Fruit fly (Drosophila melanogaster) whole organism, embryonic: ENCODE results near the gene aln.
A peak's percentile ranks its signal among the peaks of the same experiment; 100 is the strongest.

ENCODE experiments used
- Blimp-1 ChIP-seq: fragments of 200-800 bp; sonication (Bioruptor generic); optimal IDR thresholded peaks from 3 replicates; lab custom pipeline; 2018; ENCODE audit warnings: missing biosample characterization, missing genetic modification characterization, mild to moderate bottlenecking, moderate library complexity, missing genetic modification reagents
- CG10366 ChIP-seq: fragments of 200-800 bp; sonication (Bioruptor generic); IDR thresholded peaks from 2 replicates; pipeline ENCODE4 v1.3.6; 2022; ENCODE audit warnings: missing biosample characterization, missing genetic modification characterization
- CG10959 ChIP-seq: fragments of 200-800 bp; sonication (Bioruptor generic); IDR thresholded peaks from 2 replicates; pipeline ENCODE4 v1.3.6; 2022; ENCODE audit warnings: missing biosample characterization, missing genetic modification characterization
- CG11456 ChIP-seq: fragments of 200-800 bp; sonication (Bioruptor generic); IDR thresholded peaks from 3 replicates; pipeline ENCODE4 v1.3.6; 2022; ENCODE audit warnings: missing biosample characterization, missing genetic modification characterization
- CG12104 ChIP-seq: fragments of 200-800 bp; sonication (Bioruptor generic); optimal IDR thresholded peaks from 3 replicates; lab custom pipeline; 2016; ENCODE audit warnings: missing biosample characterization, missing genetic modification characterization
- CG12219 ChIP-seq: fragments of 200-800 bp; sonication (Bioruptor generic); optimal IDR thresholded peaks from 3 replicates; lab custom pipeline; 2018; ENCODE audit warnings: missing biosample characterization, mild to moderate bottlenecking, missing genetic modification characterization
- CG12391 ChIP-seq: fragments of 200-800 bp; sonication (Bioruptor generic); optimal IDR thresholded peaks from 3 replicates; lab custom pipeline; 2018; ENCODE audit warnings: missing biosample characterization, mild to moderate bottlenecking, missing genetic modification characterization, moderate library complexity
- CG16779 ChIP-seq: fragments of 200-800 bp; sonication (Bioruptor generic); IDR thresholded peaks from 2 replicates; pipeline ENCODE4 v1.3.6; 2022; ENCODE audit warnings: missing biosample characterization, missing genetic modification characterization
- CG1792 ChIP-seq: fragments of 200-800 bp; sonication (Bioruptor generic); optimal IDR thresholded peaks from 2 replicates; lab custom pipeline; 2016; ENCODE audit warnings: missing biosample characterization, missing genetic modification characterization
- CG18262 ChIP-seq: fragments of 200-800 bp; optimal IDR thresholded peaks from 3 replicates; lab custom pipeline; 2019; ENCODE audit warnings: missing biosample characterization, mild to moderate bottlenecking, missing genetic modification characterization, moderate library complexity
- CG1832 ChIP-seq: fragments of 200-800 bp; sonication (Bioruptor generic); optimal IDR thresholded peaks from 2 replicates; lab custom pipeline; 2017; ENCODE audit warnings: missing biosample characterization, mild to moderate bottlenecking, missing genetic modification characterization, inconsistent platforms
- CG2712 ChIP-seq: fragments of 200-800 bp; optimal IDR thresholded peaks from 3 replicates; lab custom pipeline; 2019; ENCODE audit warnings: missing biosample characterization, mild to moderate bottlenecking, missing genetic modification characterization, moderate library complexity
- CG32767 ChIP-seq: fragments of 200-800 bp; sonication (Bioruptor generic); IDR thresholded peaks from 2 replicates; pipeline ENCODE4 v1.3.6; 2022; ENCODE audit warnings: missing biosample characterization, missing genetic modification characterization
- CG42726 ChIP-seq: fragments of 200-800 bp; sonication (Bioruptor generic); IDR thresholded peaks from 2 replicates; pipeline ENCODE4 v1.3.6; 2022; ENCODE audit warnings: missing biosample characterization, missing genetic modification characterization; ENCODE audit not compliant: partially characterized antibody
- CG4282 ChIP-seq: fragments of 200-800 bp; sonication (Bioruptor generic); optimal IDR thresholded peaks from 2 replicates; lab custom pipeline; 2016; ENCODE audit warnings: missing biosample characterization, missing genetic modification characterization
- CG4820 ChIP-seq: fragments of 200-800 bp; sonication (Bioruptor generic); optimal IDR thresholded peaks from 3 replicates; lab custom pipeline; 2016; ENCODE audit warnings: missing biosample characterization, missing genetic modification characterization
- CG5180 ChIP-seq: fragments of 200-800 bp; sonication (Bioruptor generic); optimal IDR thresholded peaks from 3 replicates; lab custom pipeline; 2017; ENCODE audit warnings: missing biosample characterization, missing genetic modification characterization, mild to moderate bottlenecking, moderate library complexity, missing genetic modification reagents
- CG6765 ChIP-seq: fragments of 200-800 bp; sonication (Bioruptor generic); optimal IDR thresholded peaks from 3 replicates; lab custom pipeline; 2017; ENCODE audit warnings: missing biosample characterization, mild to moderate bottlenecking, missing genetic modification characterization
- CG7271 ChIP-seq: fragments of 200-800 bp; sonication (Bioruptor generic); optimal IDR thresholded peaks from 2 replicates; lab custom pipeline; 2018; ENCODE audit warnings: missing biosample characterization, mild to moderate bottlenecking, missing genetic modification characterization, moderate library complexity
- CG8478 ChIP-seq: fragments of >200 bp; optimal IDR thresholded peaks from 2 replicates; lab custom pipeline; 2018
- CG9215 ChIP-seq: fragments of 200-800 bp; sonication (Bioruptor generic); IDR thresholded peaks from 2 replicates; pipeline ENCODE4 v1.3.6; 2022; ENCODE audit warnings: missing biosample characterization, missing genetic modification characterization
- CG9609 ChIP-seq: fragments of 200-800 bp; sonication (Bioruptor generic); optimal IDR thresholded peaks from 3 replicates; lab custom pipeline; 2016; ENCODE audit warnings: missing biosample characterization, missing genetic modification characterization
- Chrac-16 ChIP-seq: fragments of 200-800 bp; sonication (Bioruptor generic); optimal IDR thresholded peaks from 3 replicates; lab custom pipeline; 2016; ENCODE audit warnings: missing biosample characterization, missing genetic modification characterization
- CrebB ChIP-seq: fragments of 200-800 bp; sonication (Bioruptor generic); optimal IDR thresholded peaks from 3 replicates; lab custom pipeline; 2018; ENCODE audit warnings: missing biosample characterization, mild to moderate bottlenecking, missing genetic modification characterization
- Drgx ChIP-seq: fragments of 200-800 bp; sonication (Bioruptor generic); IDR thresholded peaks from 2 replicates; pipeline ENCODE4 v1.3.6; 2022; ENCODE audit warnings: missing biosample characterization, missing genetic modification characterization
- H15 ChIP-seq: fragments of 200-800 bp; sonication (Bioruptor generic); IDR thresholded peaks from 3 replicates; pipeline ENCODE4 v1.3.6; 2022; ENCODE audit warnings: missing biosample characterization, missing genetic modification characterization
- H2.0 ChIP-seq: fragments of 200-800 bp; sonication (Bioruptor generic); IDR thresholded peaks from 2 replicates; pipeline ENCODE4 v1.3.6; 2022; ENCODE audit warnings: missing biosample characterization, missing genetic modification characterization
- Hand ChIP-seq: fragments of 200-800 bp; sonication (Bioruptor generic); optimal IDR thresholded peaks from 2 replicates; lab custom pipeline; 2017; ENCODE audit warnings: mild to moderate bottlenecking, missing biosample characterization, missing genetic modification reagents, missing genetic modification characterization
- Max ChIP-seq: fragments of 200-800 bp; sonication (Bioruptor generic); optimal IDR thresholded peaks from 2 replicates; lab custom pipeline; 2016; ENCODE audit warnings: missing biosample characterization, mild to moderate bottlenecking, missing genetic modification characterization
- Nf-YA ChIP-seq: fragments of 200-800 bp; sonication (Bioruptor generic); IDR thresholded peaks from 2 replicates; pipeline ENCODE4 v1.3.6; 2022; ENCODE audit warnings: missing biosample characterization, missing genetic modification characterization
- NfI ChIP-seq: fragments of 200-800 bp; sonication (Bioruptor generic); optimal IDR thresholded peaks from 3 replicates; lab custom pipeline; 2018; ENCODE audit warnings: missing biosample characterization, mild to moderate bottlenecking, missing genetic modification characterization, moderate library complexity
- Opbp ChIP-seq: fragments of 200-800 bp; sonication (Bioruptor generic); IDR thresholded peaks from 3 replicates; pipeline ENCODE4 v1.3.6; 2022; ENCODE audit warnings: missing biosample characterization, missing genetic modification characterization; ENCODE audit not compliant: partially characterized antibody
- Ptx1 ChIP-seq: fragments of 200-800 bp; sonication (Bioruptor generic); IDR thresholded peaks from 2 replicates; pipeline ENCODE4 v1.3.6; 2022; ENCODE audit warnings: missing biosample characterization, missing genetic modification characterization
- Sry-β ChIP-seq: fragments of 200-800 bp; sonication (Bioruptor generic); optimal IDR thresholded peaks from 2 replicates; lab custom pipeline; 2018; ENCODE audit warnings: missing biosample characterization, mild to moderate bottlenecking, missing genetic modification characterization, moderate library complexity
- YL-1 ChIP-seq: fragments of 200-800 bp; sonication (Bioruptor generic); optimal IDR thresholded peaks from 3 replicates; lab custom pipeline; 2017; ENCODE audit warnings: missing biosample characterization, mild to moderate bottlenecking, missing genetic modification characterization
- ac ChIP-seq: fragments of 200-800 bp; sonication (Bioruptor generic); optimal IDR thresholded peaks from 3 replicates; lab custom pipeline; 2017; ENCODE audit warnings: missing biosample characterization, mild to moderate bottlenecking, missing genetic modification characterization
- ap ChIP-seq: fragments of 200-800 bp; sonication (Bioruptor generic); IDR thresholded peaks from 2 replicates; pipeline ENCODE4 v1.3.6; 2022; ENCODE audit warnings: missing biosample characterization, missing genetic modification characterization
- cad ChIP-seq: fragments of >200 bp; optimal IDR thresholded peaks from 2 replicates; lab custom pipeline; 2017; ENCODE audit warnings: missing biosample characterization, missing genetic modification characterization
- crp ChIP-seq, 2 experiments: fragments of 200-800 bp; sonication (Bioruptor generic); optimal IDR thresholded peaks; 2 replicates in 1 of 2; 3 replicates in 1 of 2; lab custom pipeline; 2017; ENCODE audit warnings: missing biosample characterization in 2 of 2, missing genetic modification characterization in 2 of 2, mild to moderate bottlenecking in 1 of 2, moderate library complexity in 1 of 2
- danr ChIP-seq: fragments of 200-800 bp; sonication (Bioruptor generic); IDR thresholded peaks from 2 replicates; pipeline ENCODE4 v1.3.6; 2022; ENCODE audit warnings: missing biosample characterization, missing genetic modification characterization
- eyg ChIP-seq: fragments of 200-800 bp; sonication (Bioruptor generic); optimal IDR thresholded peaks from 3 replicates; lab custom pipeline; 2016; ENCODE audit warnings: missing biosample characterization, missing genetic modification characterization
- gsb-n ChIP-seq: fragments of 200-800 bp; sonication (Bioruptor generic); optimal IDR thresholded peaks from 3 replicates; lab custom pipeline; 2018; ENCODE audit warnings: missing biosample characterization, mild to moderate bottlenecking, missing genetic modification characterization
- hth ChIP-seq: fragments of >200 bp; optimal IDR thresholded peaks from 2 replicates; lab custom pipeline; 2017; ENCODE audit warnings: inconsistent platforms
- lab ChIP-seq: fragments of 200-800 bp; sonication (Bioruptor generic); optimal IDR thresholded peaks from 3 replicates; lab custom pipeline; 2017; ENCODE audit warnings: missing biosample characterization, missing genetic modification characterization, mild to moderate bottlenecking, moderate library complexity, missing genetic modification reagents
- lov ChIP-seq, 2 experiments: fragments of 200-800 bp in 1 of 2; fragments of >200 bp in 1 of 2; sonication (Bioruptor generic) in 1 of 2; IDR thresholded peaks in 1 of 2; optimal IDR thresholded peaks in 1 of 2; 2 replicates in 1 of 2; 3 replicates in 1 of 2; pipeline versions ENCODE4 v1.3.6 to Lab custom; 2017 to 2022; ENCODE audit warnings: missing biosample characterization in 1 of 2, missing genetic modification characterization in 1 of 2
- pnt ChIP-seq: fragments of 200-800 bp; sonication (Bioruptor generic); optimal IDR thresholded peaks from 3 replicates; lab custom pipeline; 2016; ENCODE audit warnings: missing biosample characterization, missing genetic modification characterization
- sim ChIP-seq: fragments of 200-800 bp; sonication (Bioruptor generic); IDR thresholded peaks from 2 replicates; pipeline ENCODE4 v1.3.6; 2022; ENCODE audit warnings: missing biosample characterization, missing genetic modification characterization
- tio ChIP-seq: fragments of 200-800 bp; sonication (Bioruptor generic); optimal IDR thresholded peaks from 2 replicates; lab custom pipeline; 2017; ENCODE audit warnings: missing biosample characterization, missing genetic modification characterization, inconsistent platforms
- trem ChIP-seq: fragments of 200-800 bp; optimal IDR thresholded peaks from 3 replicates; lab custom pipeline; 2019; ENCODE audit warnings: missing biosample characterization, mild to moderate bottlenecking, missing genetic modification characterization, moderate library complexity
- wek ChIP-seq: fragments of 200-800 bp; sonication (Bioruptor generic); optimal IDR thresholded peaks from 3 replicates; lab custom pipeline; 2018; ENCODE audit warnings: missing biosample characterization, mild to moderate bottlenecking, missing genetic modification characterization, moderate library complexity
- zfh1 ChIP-seq: fragments of 200-800 bp; sonication (Bioruptor generic); IDR thresholded peaks from 3 replicates; pipeline ENCODE4 v1.3.6; 2022; ENCODE audit warnings: missing biosample characterization, missing genetic modification characterization

aln gene

DNA sequence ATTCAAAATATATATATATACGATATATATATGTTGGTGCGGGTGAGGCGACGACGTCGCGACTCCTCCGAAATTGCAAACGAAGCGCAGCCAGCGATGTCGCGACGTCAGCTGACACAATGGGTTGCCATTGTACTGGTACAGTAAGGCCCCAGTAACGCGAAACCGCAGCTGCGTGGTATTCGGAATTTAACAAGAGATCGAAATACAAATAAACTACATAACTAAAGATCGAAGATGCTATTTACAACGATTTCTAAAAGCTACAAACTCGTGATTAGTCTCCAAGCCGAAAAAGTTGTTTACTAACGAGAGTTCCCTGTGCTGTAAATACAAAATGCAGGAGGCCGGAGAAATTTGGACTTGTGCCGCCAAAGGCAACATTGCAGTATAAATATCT, 38.8 kb downstream of the aln start:
- TF ChIP-seq trem (tag; lab: Kevin White, UChicago) (peak; percentile 38), CG11456 (GFP tag; lab: Robert Waterston, UW) (peak; percentile 38; the same call in 1 of the 3 replicates), CG10366 (GFP tag; lab: Robert Waterston, UW) (peak; percentile 84), zfh1 (peak; percentile 83), CG12104 (GFP tag; lab: Kevin White, UChicago) (no peak), eyg (GFP tag; lab: Kevin White, UChicago) (no peak), Blimp-1 (GFP tag; lab: Kevin White, UChicago) (peak; percentile 82), CG7271 (tag; lab: Kevin White, UChicago) (peak; percentile 12), cad (GFP tag; lab: Kevin White, UChicago) (no peak), Nf-YA (GFP tag; lab: Robert Waterston, UW) (peak; percentile 65), H2.0 (GFP tag; lab: Robert Waterston, UW) (peak; percentile 81), crp (GFP tag; optimal IDR thresholded peaks at IDR 0.05; lab: Kevin White, UChicago) (peak in 1 of 2 experiments; percentile 36), CG12219 (GFP tag; lab: Kevin White, UChicago) (peak; percentile 82), lab (GFP tag; lab: Kevin White, UChicago) (peak; percentile 74), danr (GFP tag; lab: Robert Waterston, UW) (no peak), sim (GFP tag; lab: Robert Waterston, UW) (no peak), pnt (GFP tag; lab: Kevin White, UChicago) (peak; percentile 41), CG2712 (peak; percentile 81), hth (lab: Kevin White, UChicago) (no peak), tio (GFP tag; lab: Kevin White, UChicago) (peak; percentile 46), CG12391 (tag; lab: Kevin White, UChicago) (peak; percentile 76), ap (peak; percentile 71; the same call in 1 of the 2 replicates), gsb-n (peak; percentile 75), Chrac-16 (GFP tag; lab: Kevin White, UChicago) (peak; percentile 68), CG18262 (tag; lab: Kevin White, UChicago) (peak; percentile 72), Drgx (GFP tag; lab: Robert Waterston, UW) (peak; percentile 94), wek (GFP tag; lab: Kevin White, UChicago) (peak; percentile 34), CG1832 (GFP tag; lab: Kevin White, UChicago) (no peak), H15 (GFP tag; lab: Robert Waterston, UW) (peak; percentile 73), ac (GFP tag; lab: Kevin White, UChicago) (peak; percentile 3), CG6765 (GFP tag; lab: Kevin White, UChicago) (no peak), CG10959 (GFP tag; lab: Robert Waterston, UW) (peak; percentile 79), CG42726 (GFP tag; lab: Robert Waterston, UW) (no peak), YL-1 (GFP tag; lab: Kevin White, UChicago) (peak; percentile 26), Max (GFP tag; lab: Kevin White, UChicago) (peak; percentile 39), CrebB (tag; lab: Kevin White, UChicago) (peak; percentile 10), Sry-β (GFP tag; lab: Kevin White, UChicago) (peak; percentile 19), Opbp (no peak), CG4282 (GFP tag; lab: Kevin White, UChicago) (peak; percentile 31), CG16779 (GFP tag; lab: Robert Waterston, UW) (peak; percentile 63; the same call in 1 of the 2 replicates), CG9609 (GFP tag; lab: Kevin White, UChicago) (peak; percentile 62), CG1792 (peak; percentile 33), Ptx1 (GFP tag; lab: Robert Waterston, UW) (peak; percentile 79), lov (optimal IDR thresholded peaks at IDR 0.05; lab: Kevin White, UChicago) (no peak), lov (GFP tag; IDR thresholded peaks at IDR 0.05; lab: Robert Waterston, UW) (0 out of 3 replicates have a peak, but pooled peaks have one; percentile 75), CG32767 (GFP tag; lab: Robert Waterston, UW) (peak; percentile 69), CG5180 (GFP tag; lab: Kevin White, UChicago) (peak; percentile 45), CG9215 (GFP tag; lab: Robert Waterston, UW) (peak; percentile 32; the same call in 1 of the 2 replicates), NfI (GFP tag; lab: Kevin White, UChicago) (peak; percentile 66), CG8478 (lab: Kevin White, UChicago) (no peak), CG4820 (peak; percentile 73), Hand (GFP tag; lab: Kevin White, UChicago) (no peak)
